Worm (Caenorhabditis elegans): ENCODE data around the gene BE0003N10.6.

DNA sequence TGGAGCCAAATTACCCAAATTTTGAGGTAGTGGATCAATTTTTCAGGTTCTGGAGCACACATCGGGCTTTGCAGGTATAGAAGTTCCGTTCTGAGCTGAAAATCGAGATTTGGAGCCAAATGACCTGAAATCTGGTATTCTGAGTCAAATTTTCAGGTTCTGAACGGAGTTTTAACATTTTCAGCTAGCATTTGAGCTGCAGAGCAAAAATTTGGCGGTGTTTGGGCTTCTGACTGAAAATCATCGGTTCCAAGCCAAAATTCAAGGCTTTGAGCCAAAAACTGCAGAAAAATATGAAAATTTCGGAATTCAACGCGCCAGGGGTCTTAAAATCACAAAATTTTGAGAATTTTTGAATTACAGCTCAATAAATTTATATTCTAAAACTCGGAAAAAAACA, 28.9 kb downstream of the BE0003N10.6 start, which contains the start of the genes clc-26 and E_BE45912.2:
- TF ChIP-seq snpc-4 (tag; optimal IDR thresholded peaks at IDR 0.05) (no peak), ztf-11 (tag; optimal IDR thresholded peaks at IDR 0.05) (no peak), lin-13 (tag; optimal IDR thresholded peaks at IDR 0.05) (no peak)

All from whole organism, mixed stage, embryonic.